Worm (Caenorhabditis elegans) whole organism, mixed stage, embryonic: ENCODE results near the gene T16A9.5.

Experiments used
- M03D4.4 ChIP-seq: sonication (generic microtip); optimal IDR thresholded peaks from 2 replicates; lab custom pipeline; 2017; ENCODE audit warnings: mild to moderate bottlenecking, missing genetic modification characterization, missing compliant biosample characterization
- blmp-1 ChIP-seq: fragments of 150-350 bp; optimal IDR thresholded peaks from 2 replicates; lab custom pipeline; 2014; ENCODE audit warnings: missing biosample characterization, missing genetic modification characterization
- ceh-39 ChIP-seq: fragments of 150-350 bp; optimal IDR thresholded peaks from 2 replicates; lab custom pipeline; 2014; ENCODE audit warnings: missing biosample characterization, missing genetic modification characterization
- ceh-83 ChIP-seq: fragments of 200-800 bp; sonication (Bioruptor generic); optimal IDR thresholded peaks from 2 replicates; lab custom pipeline; 2018; ENCODE audit warnings: mild to moderate bottlenecking, missing genetic modification characterization, missing compliant biosample characterization
- ces-1 ChIP-seq: fragments of 150-350 bp; optimal IDR thresholded peaks from 2 replicates; lab custom pipeline; 2014; ENCODE audit warnings: missing biosample characterization, missing genetic modification reagents, missing genetic modification characterization
- drap-1 ChIP-seq: fragments of 200-800 bp; sonication (Bioruptor generic); optimal IDR thresholded peaks from 3 replicates; lab custom pipeline; 2018; ENCODE audit warnings: mild to moderate bottlenecking, missing genetic modification characterization, missing compliant biosample characterization
- elt-1 ChIP-seq: sonication (generic microtip); optimal IDR thresholded peaks from 2 replicates; lab custom pipeline; 2017; ENCODE audit warnings: missing genetic modification characterization, mild to moderate bottlenecking, missing compliant biosample characterization, antibody characterized with exemption, moderate library complexity, borderline replicate concordance; ENCODE audit not compliant: insufficient read depth
- elt-3 ChIP-seq: fragments of 150-350 bp; optimal IDR thresholded peaks from 2 replicates; lab custom pipeline; 2014; ENCODE audit warnings: missing biosample characterization, missing genetic modification characterization
- ham-2 ChIP-seq: fragments of 200-800 bp; sonication (Bioruptor generic); optimal IDR thresholded peaks from 2 replicates; lab custom pipeline; 2018; ENCODE audit warnings: mild to moderate bottlenecking, missing genetic modification characterization, missing compliant biosample characterization
- hlh-1 ChIP-seq: fragments of 150-350 bp; optimal IDR thresholded peaks from 2 replicates; lab custom pipeline; 2014; ENCODE audit warnings: missing biosample characterization, missing genetic modification reagents, missing genetic modification characterization
- lin-13 ChIP-seq: fragments of 150-350 bp; optimal IDR thresholded peaks from 2 replicates; lab custom pipeline; 2014; ENCODE audit warnings: missing biosample characterization, missing genetic modification characterization
- lin-32 ChIP-seq: fragments of 200-800 bp; sonication (Bioruptor generic); optimal IDR thresholded peaks from 2 replicates; lab custom pipeline; 2018; ENCODE audit warnings: mild to moderate bottlenecking, missing genetic modification characterization, missing compliant biosample characterization
- lsy-2 ChIP-seq: fragments of 150-350 bp; optimal IDR thresholded peaks from 2 replicates; lab custom pipeline; 2014; ENCODE audit warnings: missing biosample characterization, missing genetic modification characterization
- mab-5 ChIP-seq: fragments of 150-350 bp; optimal IDR thresholded peaks from 2 replicates; lab custom pipeline; 2014; ENCODE audit warnings: missing biosample characterization, missing genetic modification characterization
- mep-1 ChIP-seq: fragments of 150-350 bp; optimal IDR thresholded peaks from 2 replicates; lab custom pipeline; 2017; ENCODE audit warnings: missing biosample characterization, missing genetic modification reagents, missing genetic modification characterization, inconsistent platforms
- nhr-2 ChIP-seq: fragments of 150-350 bp; optimal IDR thresholded peaks from 2 replicates; lab custom pipeline; 2014; ENCODE audit warnings: missing biosample characterization, missing genetic modification characterization
- nhr-237 ChIP-seq: fragments of 150-350 bp; optimal IDR thresholded peaks from 2 replicates; lab custom pipeline; 2014; ENCODE audit warnings: missing biosample characterization, missing genetic modification characterization
- nhr-28 ChIP-seq: fragments of 150-350 bp; optimal IDR thresholded peaks from 2 replicates; lab custom pipeline; 2014; ENCODE audit warnings: missing biosample characterization, missing genetic modification characterization
- nhr-76 ChIP-seq: sonication (generic microtip); optimal IDR thresholded peaks from 2 replicates; lab custom pipeline; 2017; ENCODE audit warnings: missing biosample characterization, missing genetic modification characterization
- sem-2 ChIP-seq: fragments of 200-800 bp; sonication (Bioruptor generic); optimal IDR thresholded peaks from 2 replicates; lab custom pipeline; 2018; ENCODE audit warnings: mild to moderate bottlenecking, missing genetic modification characterization, missing compliant biosample characterization
- snpc-4 ChIP-seq: fragments of 150-350 bp; optimal IDR thresholded peaks from 2 replicates; lab custom pipeline; 2014; ENCODE audit warnings: missing biosample characterization, missing genetic modification characterization
- sptf-1 ChIP-seq: sonication (generic microtip); optimal IDR thresholded peaks from 2 replicates; lab custom pipeline; 2017; ENCODE audit warnings: mild to moderate bottlenecking, missing genetic modification characterization, moderate library complexity, missing compliant biosample characterization
- tbx-8 ChIP-seq: fragments of 200-800 bp; sonication (Bioruptor generic); optimal IDR thresholded peaks from 2 replicates; lab custom pipeline; 2018; ENCODE audit warnings: mild to moderate bottlenecking, missing genetic modification characterization, moderate library complexity, missing compliant biosample characterization
- unc-120 ChIP-seq: sonication (generic microtip); optimal IDR thresholded peaks from 2 replicates; lab custom pipeline; 2017; ENCODE audit warnings: missing genetic modification characterization, missing compliant biosample characterization; ENCODE audit not compliant: poor library complexity, severe bottlenecking
- unc-39 ChIP-seq: fragments of 150-350 bp; optimal IDR thresholded peaks from 2 replicates; lab custom pipeline; 2014; ENCODE audit warnings: missing biosample characterization, missing genetic modification characterization
- zip-8 ChIP-seq: fragments of 150-350 bp; optimal IDR thresholded peaks from 2 replicates; lab custom pipeline; 2014; ENCODE audit warnings: missing biosample characterization, missing genetic modification characterization

Gene T16A9.5

ce11 chrV:14175216-14175615 is 39.8 kb downstream of the T16A9.5 start, which contains the start of gene cest-2.2:
Gene cest-2.2, minus strand, starts transcription at chrV:14175355.
- TF ChIP-seq zip-8 (tag; lab: Kevin White, UChicago) = peak; percentile 85
- TF ChIP-seq M03D4.4 (tag; lab: Kevin White, UChicago) = no peak

- TF ChIP-seq drap-1 (GFP tag; lab: Kevin White, UChicago) (no peak), zip-8 (tag; lab: Kevin White, UChicago) (no peak)
Observed at ce11 chrV:14171284-14171683, 43.7 kb downstream of the T16A9.5 start, which contains the start of gene cest-2.1. Gene cest-2.1, minus strand, starts transcription at chrV:14171481.

DNA sequence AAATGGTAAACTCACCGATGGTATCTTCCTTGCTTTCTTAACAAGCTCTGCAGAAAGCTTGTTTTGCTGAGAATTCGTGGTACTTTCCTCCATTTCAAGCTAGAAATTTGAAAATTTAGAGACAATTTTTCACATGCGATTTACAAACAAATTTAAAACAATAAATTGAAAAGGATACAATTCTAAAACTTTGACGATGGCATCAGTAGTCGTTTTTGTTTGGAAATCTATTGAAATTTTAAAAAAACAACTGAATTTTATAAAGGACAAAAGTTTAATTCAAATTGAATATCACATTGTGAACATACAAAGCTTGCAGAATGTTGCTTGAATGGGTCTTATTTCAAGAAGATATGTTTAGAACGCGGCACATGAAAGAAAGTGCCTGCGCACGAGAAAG is 47.4 kb downstream of the T16A9.5 start, which contains the start of gene ocam-1:
Gene ocam-1 (minus strand): TSS at position 101 of the 400 bp plus-strand sequence.
- TF ChIP-seq lin-32 (no peak), tbx-8 (no peak), hlh-1 (tag; lab: Kevin White, UChicago) (no peak), lin-13 (no peak), snpc-4 (no peak), ceh-83 (GFP tag; lab: Kevin White, UChicago) (no peak), blmp-1 (tag; lab: Kevin White, UChicago) (no peak), mab-5 (no peak), nhr-2 (no peak), elt-3 (tag; lab: Kevin White, UChicago) (no peak), drap-1 (GFP tag; lab: Kevin White, UChicago) (no peak), ces-1 (no peak), lsy-2 (tag; lab: Kevin White, UChicago) (no peak), elt-1 (tag; lab: Kevin White, UChicago) (no peak), ham-2 (GFP tag; lab: Kevin White, UChicago) (no peak), unc-39 (no peak), mep-1 (tag; lab: Kevin White, UChicago) (no peak), unc-120 (tag; lab: Kevin White, UChicago) (no peak)
- TF ChIP-seq, all 35 proteins: peak for 0

ce11 chrV:14166630-14167029 is 48.4 kb downstream of the T16A9.5 start, which contains the start of gene cest-1.1:
Gene cest-1.1, minus strand, starts transcription at chrV:14166730.
- TF ChIP-seq nhr-237 (no peak), drap-1 (GFP tag; lab: Kevin White, UChicago) (no peak), ceh-39 (tag; lab: Kevin White, UChicago) (no peak), lsy-2 (tag; lab: Kevin White, UChicago) (no peak), sptf-1 (no peak), nhr-28 (tag; lab: Kevin White, UChicago) (no peak), blmp-1 (tag; lab: Kevin White, UChicago) (no peak), elt-1 (tag; lab: Kevin White, UChicago) (no peak), zip-8 (tag; lab: Kevin White, UChicago) (no peak)

DNA sequence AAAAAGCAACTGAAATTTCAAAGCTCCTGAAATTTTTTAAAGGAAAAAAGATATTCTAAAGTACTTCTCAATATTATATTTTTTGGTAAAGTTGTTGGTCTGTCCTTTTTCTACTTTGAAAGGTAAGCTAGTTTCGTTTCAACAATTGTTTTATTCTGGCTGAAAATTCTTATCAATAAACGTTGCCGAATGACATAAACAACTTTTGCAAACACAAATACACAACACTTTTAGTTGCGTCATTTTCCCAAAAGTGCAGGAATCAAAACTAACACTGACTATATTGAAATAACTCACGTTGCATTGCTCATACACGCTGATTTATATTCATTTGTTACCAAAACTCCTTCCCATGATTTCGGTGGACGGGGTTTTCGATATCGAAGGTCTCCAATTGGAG is 49.3 kb downstream of the T16A9.5 start:
- no peak for TF ChIP-seq tbx-8
- no peak for TF ChIP-seq zip-8 (tag; lab: Kevin White, UChicago)
- no peak for TF ChIP-seq ceh-83 (GFP tag; lab: Kevin White, UChicago)
- no peak for TF ChIP-seq elt-3 (tag; lab: Kevin White, UChicago)
- no peak for TF ChIP-seq mep-1 (tag; lab: Kevin White, UChicago)
- no peak for TF ChIP-seq snpc-4
- no peak for TF ChIP-seq nhr-76 (tag; lab: Kevin White, UChicago)
- no peak for TF ChIP-seq sem-2
